Worm (Caenorhabditis elegans) whole organism, L2 larva: ENCODE measurements around the gene C13F10.8.

Source experiments
- F13H6.1 ChIP-seq: sonication (generic microtip); optimal IDR thresholded peaks from 2 replicates; lab custom pipeline; 2016; ENCODE audit warnings: missing genetic modification characterization, missing compliant biosample characterization
- R02D3.7 ChIP-seq: fragments of 150-350 bp; optimal IDR thresholded peaks from 2 replicates; lab custom pipeline; 2014; ENCODE audit warnings: missing biosample characterization, missing genetic modification characterization
- Y55F3AM.14 ChIP-seq: fragments of 200-800 bp; sonication (Bioruptor generic); optimal IDR thresholded peaks from 2 replicates; lab custom pipeline; 2018; ENCODE audit warnings: mild to moderate bottlenecking, missing genetic modification characterization, missing compliant biosample characterization
- ZK546.5 ChIP-seq: sonication (generic microtip); optimal IDR thresholded peaks from 2 replicates; lab custom pipeline; 2017; ENCODE audit warnings: missing biosample characterization, missing genetic modification characterization
- aly-2 ChIP-seq: fragments of 150-350 bp; optimal IDR thresholded peaks from 2 replicates; lab custom pipeline; 2014; ENCODE audit warnings: missing biosample characterization, missing genetic modification characterization
- ama-1 ChIP-seq: fragments of 150-350 bp; optimal IDR thresholded peaks from 2 replicates; lab custom pipeline; 2018; ENCODE audit warnings: inconsistent platforms
- blmp-1 ChIP-seq: sonication (generic microtip); optimal IDR thresholded peaks from 2 replicates; lab custom pipeline; 2017; ENCODE audit warnings: missing genetic modification characterization, mild to moderate bottlenecking, missing compliant biosample characterization, antibody characterized with exemption, moderate library complexity; ENCODE audit not compliant: insufficient read depth
- ceh-16 ChIP-seq: fragments of 150-350 bp; optimal IDR thresholded peaks from 2 replicates; lab custom pipeline; 2014; ENCODE audit warnings: missing biosample characterization, missing genetic modification characterization
- ceh-82 ChIP-seq: fragments of 150-350 bp; optimal IDR thresholded peaks from 2 replicates; lab custom pipeline; 2014; ENCODE audit warnings: missing biosample characterization, missing genetic modification characterization
- crh-2 ChIP-seq: sonication (generic microtip); optimal IDR thresholded peaks from 2 replicates; lab custom pipeline; 2017; ENCODE audit warnings: missing biosample characterization, missing genetic modification characterization
- dmd-4 ChIP-seq: sonication (generic microtip); optimal IDR thresholded peaks from 2 replicates; lab custom pipeline; 2017; ENCODE audit warnings: missing biosample characterization, missing genetic modification characterization
- egl-27 ChIP-seq: sonication (generic microtip); optimal IDR thresholded peaks from 3 replicates; lab custom pipeline; 2017; ENCODE audit warnings: missing biosample characterization, missing genetic modification reagents, missing genetic modification characterization
- elt-1 ChIP-seq: fragments of 150-350 bp; optimal IDR thresholded peaks from 2 replicates; lab custom pipeline; 2014; ENCODE audit warnings: missing biosample characterization, missing genetic modification characterization
- elt-3 ChIP-seq: sonication (generic microtip); optimal IDR thresholded peaks from 2 replicates; lab custom pipeline; 2017; ENCODE audit warnings: missing biosample characterization, missing genetic modification characterization
- fos-1 ChIP-seq: fragments of 150-350 bp; optimal IDR thresholded peaks from 2 replicates; lab custom pipeline; 2014; ENCODE audit warnings: missing biosample characterization, missing genetic modification characterization
- gmeb-1 ChIP-seq: fragments of 150-350 bp; optimal IDR thresholded peaks from 2 replicates; lab custom pipeline; 2014; ENCODE audit warnings: missing biosample characterization, missing genetic modification characterization
- lin-11 ChIP-seq: fragments of 150-350 bp; sonication (generic microtip); optimal IDR thresholded peaks from 2 replicates; lab custom pipeline; 2014; ENCODE audit warnings: missing biosample characterization, missing genetic modification characterization, inconsistent platforms, mixed read lengths
- lin-13 ChIP-seq: fragments of 150-350 bp; optimal IDR thresholded peaks from 2 replicates; lab custom pipeline; 2014; ENCODE audit warnings: missing biosample characterization, missing genetic modification reagents, missing genetic modification characterization
- lin-39 ChIP-seq: fragments of 150-350 bp; optimal IDR thresholded peaks from 2 replicates; lab custom pipeline; 2014; ENCODE audit warnings: missing biosample characterization, missing genetic modification reagents, missing genetic modification characterization
- lsy-2 ChIP-seq, 2 experiments: fragments of 150-350 bp in 1 of 2; sonication (generic microtip) in 1 of 2; optimal IDR thresholded peaks; 2 replicates each; lab custom pipeline; 2014 to 2017; ENCODE audit warnings: missing biosample characterization in 2 of 2, missing genetic modification characterization in 2 of 2
- mab-5 ChIP-seq: fragments of 150-350 bp; optimal IDR thresholded peaks from 2 replicates; lab custom pipeline; 2014; ENCODE audit warnings: missing biosample characterization, missing genetic modification characterization
- mbf-1 ChIP-seq: sonication (generic microtip); optimal IDR thresholded peaks from 2 replicates; lab custom pipeline; 2017; ENCODE audit warnings: missing biosample characterization, missing genetic modification characterization
- mdl-1 ChIP-seq, 2 experiments: fragments of 150-350 bp in 1 of 2; sonication (generic microtip) in 1 of 2; optimal IDR thresholded peaks; 2 replicates each; lab custom pipeline; 2017; ENCODE audit warnings: missing biosample characterization in 2 of 2, missing genetic modification characterization in 2 of 2
- nhr-10 ChIP-seq: sonication (generic microtip); optimal IDR thresholded peaks from 2 replicates; lab custom pipeline; 2017; ENCODE audit warnings: missing biosample characterization, missing genetic modification characterization
- nhr-11 ChIP-seq: fragments of 150-350 bp; optimal IDR thresholded peaks from 2 replicates; lab custom pipeline; 2014; ENCODE audit warnings: missing biosample characterization, missing genetic modification characterization
- nhr-12 ChIP-seq: fragments of 150-350 bp; optimal IDR thresholded peaks from 2 replicates; lab custom pipeline; 2014; ENCODE audit warnings: missing biosample characterization, missing genetic modification characterization
- nhr-129 ChIP-seq: fragments of 150-350 bp; optimal IDR thresholded peaks from 2 replicates; lab custom pipeline; 2014; ENCODE audit warnings: missing biosample characterization, missing genetic modification characterization
- nhr-21 ChIP-seq: fragments of 150-350 bp; optimal IDR thresholded peaks from 2 replicates; lab custom pipeline; 2014; ENCODE audit warnings: missing biosample characterization, missing genetic modification characterization
- nhr-23 ChIP-seq: fragments of 150-350 bp; optimal IDR thresholded peaks from 2 replicates; lab custom pipeline; 2014; ENCODE audit warnings: missing biosample characterization, missing genetic modification reagents, missing genetic modification characterization
- nhr-237 ChIP-seq: fragments of 150-350 bp; optimal IDR thresholded peaks from 2 replicates; lab custom pipeline; 2014; ENCODE audit warnings: missing biosample characterization, missing genetic modification characterization
- nhr-25 ChIP-seq: fragments of 150-350 bp; sonication (generic microtip); optimal IDR thresholded peaks from 3 replicates; lab custom pipeline; 2014; ENCODE audit warnings: missing biosample characterization, missing genetic modification characterization
- nhr-77 ChIP-seq: fragments of 150-350 bp; optimal IDR thresholded peaks from 2 replicates; lab custom pipeline; 2014; ENCODE audit warnings: missing biosample characterization, missing genetic modification characterization
- peb-1 ChIP-seq: fragments of 150-350 bp; optimal IDR thresholded peaks from 2 replicates; lab custom pipeline; 2014; ENCODE audit warnings: missing biosample characterization, missing genetic modification characterization
- sem-4 ChIP-seq: fragments of 150-350 bp; optimal IDR thresholded peaks from 2 replicates; lab custom pipeline; 2014; ENCODE audit warnings: missing biosample characterization, missing genetic modification reagents, missing genetic modification characterization
- skn-1 ChIP-seq: sonication (generic microtip); optimal IDR thresholded peaks from 2 replicates; lab custom pipeline; 2017; ENCODE audit warnings: missing biosample characterization, missing genetic modification characterization
- sma-3 ChIP-seq: sonication (generic microtip); optimal IDR thresholded peaks from 2 replicates; lab custom pipeline; 2016; ENCODE audit warnings: missing genetic modification reagents, missing genetic modification characterization, missing compliant biosample characterization
- snpc-4 ChIP-seq: fragments of 150-350 bp; optimal IDR thresholded peaks from 2 replicates; lab custom pipeline; 2014; ENCODE audit warnings: missing biosample characterization, missing genetic modification characterization
- unc-55 ChIP-seq: fragments of 150-350 bp; sonication (generic microtip); optimal IDR thresholded peaks from 3 replicates; lab custom pipeline; 2014; ENCODE audit warnings: missing biosample characterization, missing genetic modification reagents, missing genetic modification characterization
- unc-62 ChIP-seq: fragments of 150-350 bp; optimal IDR thresholded peaks from 2 replicates; lab custom pipeline; 2014; ENCODE audit warnings: missing biosample characterization, missing genetic modification reagents, missing genetic modification characterization
- ztf-11 ChIP-seq: sonication (generic microtip); optimal IDR thresholded peaks from 2 replicates; lab custom pipeline; 2017; ENCODE audit warnings: missing biosample characterization, missing genetic modification characterization
- ztf-4 ChIP-seq: fragments of 150-350 bp; optimal IDR thresholded peaks from 2 replicates; lab custom pipeline; 2014; ENCODE audit warnings: missing biosample characterization, missing genetic modification characterization

C13F10.8 gene

ce11 chrV:7220973-7221519 is at the start of gene C13F10.8, which contains the start of the genes C13F10.6 and kxd-1:
Gene C13F10.8, minus strand, starts transcription at chrV:7221023.
Gene C13F10.6, minus strand, starts transcription at chrV:7221039.
Gene kxd-1, plus strand, starts transcription at chrV:7221469.
- TF ChIP-seq fos-1 (tag; lab: Kevin White, UChicago), result peak; percentile 5
- no peak for TF ChIP-seq sem-4 (tag; lab: Kevin White, UChicago)
- no peak for TF ChIP-seq peb-1 (tag; lab: Kevin White, UChicago)
- TF ChIP-seq elt-3, result no peak
- TF ChIP-seq ceh-82 (tag; lab: Kevin White, UChicago), result no peak
- TF ChIP-seq unc-55, result peak; percentile 19
- TF ChIP-seq nhr-12 (tag; lab: Kevin White, UChicago), result no peak
- no peak for TF ChIP-seq dmd-4
- TF ChIP-seq lin-13 (GFP tag; lab: Kevin White, UChicago), result no peak
- TF ChIP-seq lsy-2 (tag; optimal IDR thresholded peaks at IDR 0.05; lab: Kevin White, UChicago), result peak in 1 of 2 experiments; percentile 19
- TF ChIP-seq, all 48 proteins: peak for 3

- TF ChIP-seq blmp-1, result no peak
- TF ChIP-seq ztf-11 (tag; lab: Kevin White, UChicago), result no peak
- no peak for TF ChIP-seq nhr-23 (tag; lab: Kevin White, UChicago)
- no peak for TF ChIP-seq nhr-25
- no peak for TF ChIP-seq ZK546.5 (tag; lab: Kevin White, UChicago)
- no peak for TF ChIP-seq lin-39 (tag; lab: Kevin White, UChicago)
- TF ChIP-seq lsy-2 (tag; optimal IDR thresholded peaks at IDR 0.05; lab: Kevin White, UChicago), result no peak
- TF ChIP-seq snpc-4 (tag; lab: Kevin White, UChicago), result no peak
- TF ChIP-seq unc-62, result no peak
- TF ChIP-seq mbf-1, result no peak
- TF ChIP-seq sma-3 (GFP tag; lab: Kevin White, UChicago), result no peak
- TF ChIP-seq nhr-11 (tag; lab: Kevin White, UChicago), result no peak
- no peak for TF ChIP-seq skn-1 (tag; lab: Kevin White, UChicago)
- TF ChIP-seq elt-3, result no peak
- no peak for TF ChIP-seq crh-2
- no peak for TF ChIP-seq R02D3.7 (tag; lab: Kevin White, UChicago)
- TF ChIP-seq nhr-129, result no peak
- no peak for TF ChIP-seq sem-4 (tag; lab: Kevin White, UChicago)
- TF ChIP-seq nhr-77, result no peak
- no peak for TF ChIP-seq mdl-1 (tag; optimal IDR thresholded peaks at IDR 0.05; lab: Kevin White, UChicago)
These were observed 48.6 kb upstream of the C13F10.8 start, which contains the start of gene C13A2.6 for ce11 chrV:7269399-7269798. Gene C13A2.6, plus strand, starts transcription at chrV:7269699.

ce11 chrV:7266021-7266420 is 45.2 kb upstream of the C13F10.8 start, which contains the start of gene C13A2.7:
Gene C13A2.7, plus strand, starts transcription at chrV:7266321.
- TF ChIP-seq mdl-1 (tag; optimal IDR thresholded peaks at IDR 0.05; lab: Kevin White, UChicago) (no peak), aly-2 (tag; lab: Kevin White, UChicago) (no peak), lin-11 (tag; lab: Kevin White, UChicago) (no peak), skn-1 (tag; lab: Kevin White, UChicago) (no peak), nhr-10 (tag; lab: Kevin White, UChicago) (no peak), elt-3 (no peak), ztf-4 (tag; lab: Kevin White, UChicago) (no peak), nhr-11 (tag; lab: Kevin White, UChicago) (no peak), lsy-2 (tag; optimal IDR thresholded peaks at IDR 0.05; lab: Kevin White, UChicago) (no peak), nhr-12 (tag; lab: Kevin White, UChicago) (no peak), mbf-1 (no peak)

ce11 chrV:7264042-7264441 is 43.2 kb upstream of the C13F10.8 start, which contains the start of gene C13A2.9:
Gene C13A2.9, minus strand, starts transcription at chrV:7264142.
- no peak for TF ChIP-seq elt-1 (tag; lab: Kevin White, UChicago)
- no peak for TF ChIP-seq dmd-4
- TF ChIP-seq sma-3 (GFP tag; lab: Kevin White, UChicago), result no peak
- no peak for TF ChIP-seq nhr-237 (tag; lab: Kevin White, UChicago)
- no peak for TF ChIP-seq nhr-77
- no peak for TF ChIP-seq Y55F3AM.14 (GFP tag; lab: Kevin White, UChicago)
- TF ChIP-seq F13H6.1 (tag; lab: Kevin White, UChicago), result no peak
- TF ChIP-seq fos-1 (tag; lab: Kevin White, UChicago), result no peak
- TF ChIP-seq ceh-16 (tag; lab: Kevin White, UChicago), result no peak
- no peak for TF ChIP-seq nhr-23 (tag; lab: Kevin White, UChicago)
- no peak for TF ChIP-seq nhr-21
- no peak for TF ChIP-seq gmeb-1 (tag; lab: Kevin White, UChicago)
- TF ChIP-seq ztf-4 (tag; lab: Kevin White, UChicago), result no peak
- TF ChIP-seq ama-1, result no peak
- TF ChIP-seq mab-5 (tag; lab: Kevin White, UChicago), result no peak
- no peak for TF ChIP-seq egl-27 (tag; lab: Kevin White, UChicago)
- no peak for TF ChIP-seq elt-3
- TF ChIP-seq sem-4 (tag; lab: Kevin White, UChicago), result no peak
- no peak for TF ChIP-seq crh-2
- TF ChIP-seq lin-11 (tag; lab: Kevin White, UChicago), result no peak
